Fruit fly (Drosophila melanogaster): ENCODE results near the gene Pus10.
A peak's percentile ranks its signal among the peaks of the same experiment; 100 is the strongest.

Pus10 gene

dm6 chr2L:161453-162175, 6.5 kb upstream of the Pus10 start (continued):
- TF ChIP-seq D (optimal IDR thresholded peaks at IDR 0.05) (peak; percentile 86), D (GFP tag; optimal IDR thresholded peaks at IDR 0.05) (no peak), nerfin-1 (tag; optimal IDR thresholded peaks at IDR 0.05) (peak; percentile 49), caup (GFP tag; optimal IDR thresholded peaks at IDR 0.05; ENCODE audit: severe bottlenecking) (peak; percentile 66), CG8924 (tag; optimal IDR thresholded peaks at IDR 0.05) (peak; percentile 52), mld (GFP tag; IDR thresholded peaks at IDR 0.05; ENCODE audit: partially characterized antibody) (no peak), CG2116 (GFP tag; optimal IDR thresholded peaks at IDR 0.05) (peak; percentile 15), toy (GFP tag; IDR thresholded peaks at IDR 0.05) (no peak), btn (GFP tag; optimal IDR thresholded peaks at IDR 0.05) (no peak), NfI (GFP tag; optimal IDR thresholded peaks at IDR 0.05) (peak; percentile 6), cas (GFP tag; IDR thresholded peaks at IDR 0.05) (no peak), ap (GFP tag; IDR thresholded peaks at IDR 0.05) (no peak), hb (GFP tag; IDR thresholded peaks at IDR 0.05; ENCODE audit: partially characterized antibody) (no peak), ken (GFP tag; IDR thresholded peaks at IDR 0.05) (no peak), mirr (GFP tag; optimal IDR thresholded peaks at IDR 0.05) (peak; percentile 95), nau (GFP tag; optimal IDR thresholded peaks at IDR 0.05) (peak; percentile 61), Blimp-1 (GFP tag; optimal IDR thresholded peaks at IDR 0.05) (no peak), B-H2 (GFP tag; optimal IDR thresholded peaks at IDR 0.05) (peak; percentile 89), sens (GFP tag) (peak; percentile 84), eyg (GFP tag; optimal IDR thresholded peaks at IDR 0.05) (peak; percentile 12), CG13624 (GFP tag; optimal IDR thresholded peaks at IDR 0.05) (peak; percentile 77), psq (GFP tag; optimal IDR thresholded peaks at IDR 0.05) (peak; percentile 57), CG18599 (GFP tag; optimal IDR thresholded peaks at IDR 0.05) (peak; percentile 64), Lim3 (GFP tag; IDR thresholded peaks at IDR 0.05) (no peak), CG10267 (tag; optimal IDR thresholded peaks at IDR 0.05) (peak; percentile 22), bsh (GFP tag; optimal IDR thresholded peaks at IDR 0.05) (peak in 1 of 2 experiments; percentile 8), CG30020 (tag; optimal IDR thresholded peaks at IDR 0.05) (no peak), CG4424 (GFP tag; optimal IDR thresholded peaks at IDR 0.05) (peak; percentile 38), CG32772 (GFP tag; IDR thresholded peaks at IDR 0.05) (no peak), abd-A (tag; optimal IDR thresholded peaks at IDR 0.05) (peak; percentile 99), CG10462 (GFP tag; optimal IDR thresholded peaks at IDR 0.05) (no peak), CG5953 (GFP tag; IDR thresholded peaks at IDR 0.05) (no peak), fd64A (GFP tag; optimal IDR thresholded peaks at IDR 0.05) (peak; percentile 39), HHEX (GFP tag; optimal IDR thresholded peaks at IDR 0.05) (peak; percentile 48), unpg (GFP tag; optimal IDR thresholded peaks at IDR 0.05) (peak; percentile 26), vnd (GFP tag; IDR thresholded peaks at IDR 0.05; ENCODE audit: partially characterized antibody) (no peak), CG1233 (GFP tag; optimal IDR thresholded peaks at IDR 0.05) (peak; percentile 16), lab (GFP tag; optimal IDR thresholded peaks at IDR 0.05) (peak; percentile 71), CG12769 (tag; optimal IDR thresholded peaks at IDR 0.05) (peak; percentile 82), pzg (GFP tag; optimal IDR thresholded peaks at IDR 0.05) (no peak), CG17612 (GFP tag; IDR thresholded peaks at IDR 0.05) (no peak), CG4707 (GFP tag; optimal IDR thresholded peaks at IDR 0.05) (peak; percentile 28), sqz (GFP tag; optimal IDR thresholded peaks at IDR 0.05) (peak; percentile 69), HmgD (GFP tag; optimal IDR thresholded peaks at IDR 0.05) (peak; percentile 9), CG12659 (GFP tag; optimal IDR thresholded peaks at IDR 0.05) (peak; percentile 5), CG7928 (GFP tag; optimal IDR thresholded peaks at IDR 0.05) (peak; percentile 16), fd102C (GFP tag; optimal IDR thresholded peaks at IDR 0.05) (peak; percentile 25), BtbVII (GFP tag; optimal IDR thresholded peaks at IDR 0.05) (peak; percentile 52), CG6854 (GFP tag; optimal IDR thresholded peaks at IDR 0.05) (peak; percentile 55)

Measured in whole organism, embryonic.